Fruit fly (Drosophila melanogaster) whole organism, wandering third instar larva: ENCODE data around the gene Rab19.
A peak's percentile ranks its signal among the peaks of the same experiment; 100 is the strongest.

Source experiments
- Abd-B ChIP-seq: fragments of >200 bp; optimal IDR thresholded peaks from 2 replicates; lab custom pipeline; 2017; ENCODE audit warnings: missing biosample characterization, missing genetic modification characterization
- CG32264 ChIP-seq: fragments of 200-800 bp; sonication (Bioruptor generic); optimal IDR thresholded peaks from 2 replicates; lab custom pipeline; 2016; ENCODE audit warnings: missing biosample characterization, missing genetic modification characterization
- CG9705 ChIP-seq: fragments of 200-800 bp; sonication (Bioruptor generic); optimal IDR thresholded peaks from 2 replicates; lab custom pipeline; 2018; ENCODE audit warnings: missing biosample characterization, mild to moderate bottlenecking, missing genetic modification characterization
- CrebA ChIP-seq: fragments of 200-800 bp; sonication (Bioruptor generic); optimal IDR thresholded peaks from 2 replicates; lab custom pipeline; 2016; ENCODE audit warnings: missing biosample characterization, mild to moderate bottlenecking, missing genetic modification characterization, borderline replicate concordance
- Dfd ChIP-seq: fragments of >200 bp; optimal IDR thresholded peaks from 2 replicates; lab custom pipeline; 2017; ENCODE audit warnings: missing biosample characterization, missing genetic modification characterization
- Dif ChIP-seq: fragments of 200-275, 200-300 bp; sonication (Bioruptor generic); optimal IDR thresholded peaks from 2 replicates; lab custom pipeline; 2018; ENCODE audit warnings: missing biosample characterization, missing genetic modification characterization; ENCODE audit not compliant: partially characterized antibody
- GATAd ChIP-seq: sonication (Bioruptor generic); optimal IDR thresholded peaks from 2 replicates; lab custom pipeline; 2016; ENCODE audit warnings: missing biosample characterization, missing genetic modification characterization
- HLH106 ChIP-seq: fragments of 200-800 bp; optimal IDR thresholded peaks from 3 replicates; lab custom pipeline; 2019; ENCODE audit warnings: missing biosample characterization, mild to moderate bottlenecking, missing genetic modification characterization, moderate library complexity
- Hnf4 ChIP-seq: fragments of 200-800 bp; sonication (Bioruptor generic); optimal IDR thresholded peaks from 2 replicates; lab custom pipeline; 2016; ENCODE audit warnings: missing biosample characterization, mild to moderate bottlenecking, missing genetic modification characterization
- Hr78 ChIP-seq: fragments of >200 bp; optimal IDR thresholded peaks from 2 replicates; lab custom pipeline; 2017; ENCODE audit warnings: missing biosample characterization, missing genetic modification characterization
- Hr83 ChIP-seq: fragments of 200-300 bp; sonication (Bioruptor generic); optimal IDR thresholded peaks from 2 replicates; lab custom pipeline; 2016; ENCODE audit warnings: missing biosample characterization, mild to moderate bottlenecking, missing genetic modification characterization, moderate library complexity; ENCODE audit not compliant: poor library complexity, severe bottlenecking
- Jra ChIP-seq: sonication (Bioruptor generic); optimal IDR thresholded peaks from 2 replicates; lab custom pipeline; 2016; ENCODE audit warnings: missing biosample characterization, missing genetic modification characterization
- Myc ChIP-seq: fragments of >200 bp; optimal IDR thresholded peaks from 2 replicates; lab custom pipeline; 2017
- OdsH ChIP-seq: fragments of 200-800 bp; sonication (Bioruptor generic); optimal IDR thresholded peaks from 2 replicates; lab custom pipeline; 2016; ENCODE audit warnings: missing biosample characterization, mild to moderate bottlenecking, missing genetic modification characterization
- Rel ChIP-seq, 2 experiments: fragments of 200-800 bp; sonication (Bioruptor generic) in 1 of 2; optimal IDR thresholded peaks; 2 replicates in 1 of 2; 3 replicates in 1 of 2; lab custom pipeline; 2016 to 2019; ENCODE audit warnings: mild to moderate bottlenecking in 2 of 2, missing biosample characterization in 2 of 2, missing genetic modification characterization in 2 of 2, moderate library complexity in 1 of 2
- Sp1 ChIP-seq: fragments of 200-800 bp; sonication (Bioruptor generic); optimal IDR thresholded peaks from 3 replicates; lab custom pipeline; 2019; ENCODE audit warnings: missing biosample characterization, mild to moderate bottlenecking, missing genetic modification characterization, moderate library complexity
- Vsx2 ChIP-seq: fragments of 200-300, 225-300 bp; sonication (Bioruptor generic); optimal IDR thresholded peaks from 2 replicates; lab custom pipeline; 2018; ENCODE audit warnings: missing biosample characterization, missing genetic modification characterization; ENCODE audit not compliant: partially characterized antibody
- br ChIP-seq: fragments of 200-800 bp; sonication (Bioruptor generic); optimal IDR thresholded peaks from 2 replicates; lab custom pipeline; 2016; ENCODE audit warnings: missing biosample characterization, missing genetic modification characterization
- brk ChIP-seq: fragments of 200-800 bp; sonication (Bioruptor generic); optimal IDR thresholded peaks from 2 replicates; lab custom pipeline; 2016; ENCODE audit warnings: missing biosample characterization, mild to moderate bottlenecking, missing genetic modification characterization
- dl ChIP-seq, 2 experiments: fragments of 175-275, 200-275 bp in 1 of 2; fragments of 200-275 bp in 1 of 2; sonication (Bioruptor generic); optimal IDR thresholded peaks; lab custom pipeline; 2018; ENCODE audit warnings: mild to moderate bottlenecking in 2 of 2, missing biosample characterization in 2 of 2, missing genetic modification characterization in 2 of 2, moderate library complexity in 2 of 2; ENCODE audit not compliant: partially characterized antibody in 2 of 2, insufficient read depth in 1 of 2
- dmrt93B ChIP-seq: fragments of 200-800 bp; sonication (Bioruptor generic); optimal IDR thresholded peaks from 2 replicates; lab custom pipeline; 2018; ENCODE audit warnings: missing biosample characterization, mild to moderate bottlenecking, missing genetic modification characterization
- dsf ChIP-seq: sonication (Bioruptor generic); optimal IDR thresholded peaks from 2 replicates; lab custom pipeline; 2016; ENCODE audit warnings: missing biosample characterization, missing genetic modification characterization, borderline replicate concordance
- ey ChIP-seq: fragments of 200-800 bp; sonication (Bioruptor generic); optimal IDR thresholded peaks from 2 replicates; lab custom pipeline; 2016; ENCODE audit warnings: missing biosample characterization, missing genetic modification characterization
- foxo ChIP-seq, 2 experiments: fragments of 200-800 bp; sonication (Bioruptor generic); optimal IDR thresholded peaks; 2 replicates in 1 of 2; 3 replicates in 1 of 2; lab custom pipeline; 2016 to 2017; ENCODE audit warnings: missing biosample characterization in 2 of 2, missing genetic modification characterization in 2 of 2
- fru ChIP-seq: fragments of 200-800 bp; sonication (Bioruptor generic); optimal IDR thresholded peaks from 3 replicates; lab custom pipeline; 2016; ENCODE audit warnings: missing biosample characterization, mild to moderate bottlenecking, missing genetic modification characterization
- h ChIP-seq: fragments of 200-800 bp; sonication (Bioruptor generic); optimal IDR thresholded peaks from 3 replicates; lab custom pipeline; 2016; ENCODE audit warnings: missing biosample characterization, mild to moderate bottlenecking, missing genetic modification characterization
- jim ChIP-seq: fragments of 175-275, 200-325 bp; sonication (Bioruptor generic); optimal IDR thresholded peaks from 2 replicates; lab custom pipeline; 2016; ENCODE audit warnings: missing biosample characterization, mild to moderate bottlenecking, missing genetic modification characterization
- lola ChIP-seq: fragments of >200 bp; optimal IDR thresholded peaks from 2 replicates; lab custom pipeline; 2017; ENCODE audit warnings: missing biosample characterization, missing genetic modification characterization
- psq ChIP-seq: fragments of 200-800 bp; sonication (Bioruptor generic); optimal IDR thresholded peaks from 3 replicates; lab custom pipeline; 2017; ENCODE audit warnings: missing biosample characterization, mild to moderate bottlenecking, missing genetic modification characterization, moderate library complexity
- rgr ChIP-seq: fragments of 200-800 bp; sonication (Bioruptor generic); optimal IDR thresholded peaks from 3 replicates; lab custom pipeline; 2016; ENCODE audit warnings: missing biosample characterization, mild to moderate bottlenecking, missing genetic modification characterization
- sage ChIP-seq: fragments of 200-800 bp; sonication (Bioruptor generic); optimal IDR thresholded peaks from 2 replicates; lab custom pipeline; 2016; ENCODE audit warnings: missing biosample characterization, mild to moderate bottlenecking, missing genetic modification characterization
- sv ChIP-seq: fragments of 200-800 bp; sonication (Bioruptor generic); optimal IDR thresholded peaks from 3 replicates; lab custom pipeline; 2016; ENCODE audit warnings: missing biosample characterization, missing genetic modification characterization
- tai ChIP-seq: sonication (Bioruptor generic); optimal IDR thresholded peaks from 2 replicates; lab custom pipeline; 2016; ENCODE audit warnings: missing biosample characterization, missing genetic modification characterization
- usp ChIP-seq: fragments of >200 bp; optimal IDR thresholded peaks from 2 replicates; lab custom pipeline; 2017; ENCODE audit warnings: missing biosample characterization, missing genetic modification characterization
- woc ChIP-seq: sonication (Bioruptor generic); optimal IDR thresholded peaks from 2 replicates; lab custom pipeline; 2016; ENCODE audit warnings: missing biosample characterization, mild to moderate bottlenecking, missing genetic modification characterization

Gene Rab19

dm6 chr3L:8296941-8297340 is at the start of gene Rab19:
Rab19 (plus strand) TSS chr3L:8297018.
- no peak for TF ChIP-seq fru (GFP tag; lab: Kevin White, UChicago)
- TF ChIP-seq brk (GFP tag; lab: Kevin White, UChicago), result peak; percentile 18
- peak; percentile 40 for TF ChIP-seq Hr78 (GFP tag; lab: Kevin White, UChicago)
- no peak for TF ChIP-seq OdsH (GFP tag; lab: Kevin White, UChicago)
- TF ChIP-seq, all 38 proteins: peak for 2

dm6 chr3L:8284651-8285050 is 12.2 kb upstream of the Rab19 start:
- no peak for TF ChIP-seq Jra (GFP tag; lab: Kevin White, UChicago)
- TF ChIP-seq rgr, result peak; percentile 35
- TF ChIP-seq foxo (GFP tag; optimal IDR thresholded peaks at IDR 0.05; lab: Kevin White, UChicago), result peak in 1 of 2 experiments; percentile 49
- TF ChIP-seq Hnf4, result no peak
- peak; percentile 35 for TF ChIP-seq dmrt93B (GFP tag; lab: Kevin White, UChicago)
- no peak for TF ChIP-seq sv
- TF ChIP-seq br (GFP tag; lab: Kevin White, UChicago), result no peak
- TF ChIP-seq lola (GFP tag; lab: Kevin White, UChicago), result no peak
- peak; percentile 54 for TF ChIP-seq HLH106 (tag; lab: Kevin White, UChicago)
- TF ChIP-seq Myc (lab: Kevin White, UChicago), result no peak
- no peak for TF ChIP-seq jim (GFP tag; lab: Kevin White, UChicago)
- TF ChIP-seq Dfd (GFP tag; lab: Kevin White, UChicago), result no peak
- TF ChIP-seq fru (GFP tag; lab: Kevin White, UChicago), result peak; percentile 30
- no peak for TF ChIP-seq dsf (GFP tag; lab: Kevin White, UChicago)
- TF ChIP-seq Dif (GFP tag; lab: Kevin White, UChicago), result no peak
- TF ChIP-seq brk (GFP tag; lab: Kevin White, UChicago), result no peak
- TF ChIP-seq psq, result no peak
- TF ChIP-seq Rel (GFP tag; optimal IDR thresholded peaks at IDR 0.05; lab: Kevin White, UChicago), result no peak
- TF ChIP-seq Rel (tag; optimal IDR thresholded peaks at IDR 0.05; lab: Kevin White, UChicago), result no peak
- peak; percentile 64 for TF ChIP-seq h (GFP tag; lab: Kevin White, UChicago)
- peak; percentile 29 for TF ChIP-seq Sp1 (GFP tag; lab: Kevin White, UChicago)
- TF ChIP-seq ey (GFP tag; lab: Kevin White, UChicago), result peak; percentile 38
- TF ChIP-seq woc, result peak; percentile 12
- no peak for TF ChIP-seq Abd-B (GFP tag; lab: Kevin White, UChicago)
- TF ChIP-seq CG32264 (GFP tag; lab: Kevin White, UChicago), result no peak
- TF ChIP-seq GATAd (GFP tag; lab: Kevin White, UChicago), result no peak
- TF ChIP-seq CrebA (GFP tag; lab: Kevin White, UChicago), result no peak
- no peak for TF ChIP-seq usp (GFP tag; lab: Kevin White, UChicago)
- TF ChIP-seq tai (GFP tag; lab: Kevin White, UChicago), result no peak
- peak; percentile 20 for TF ChIP-seq OdsH (GFP tag; lab: Kevin White, UChicago)
- no peak for TF ChIP-seq CG9705 (GFP tag; lab: Kevin White, UChicago)

DNA sequence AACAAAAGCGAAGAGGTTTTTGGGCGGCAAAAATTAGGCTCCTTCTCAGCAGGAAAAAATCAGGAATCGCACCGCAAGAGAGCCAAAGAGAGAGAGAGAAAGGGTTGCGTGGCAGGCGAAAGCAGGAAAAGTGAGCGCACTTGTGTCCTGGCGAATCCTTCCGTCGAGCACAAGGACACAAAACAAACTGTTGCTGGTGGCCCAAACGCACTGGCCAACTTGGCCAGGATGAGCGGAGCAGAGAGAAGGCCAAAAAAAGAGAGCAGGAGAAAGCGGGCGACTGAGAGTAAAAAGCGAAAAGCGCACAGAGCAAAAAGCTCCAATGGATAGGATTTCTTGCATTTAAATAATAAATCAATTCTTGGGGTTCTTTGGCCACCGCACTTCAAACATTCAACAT is 11.5 kb upstream of the Rab19 start:
- TF ChIP-seq GATAd (GFP tag; lab: Kevin White, UChicago) (no peak), lola (GFP tag; lab: Kevin White, UChicago) (no peak), Vsx2 (GFP tag; lab: Kevin White, UChicago) (no peak), rgr (no peak), CG32264 (GFP tag; lab: Kevin White, UChicago) (no peak), OdsH (GFP tag; lab: Kevin White, UChicago) (no peak), woc (no peak), Hr83 (GFP tag; lab: Kevin White, UChicago) (no peak), Dfd (GFP tag; lab: Kevin White, UChicago) (no peak), usp (GFP tag; lab: Kevin White, UChicago) (no peak), dl (GFP tag; optimal IDR thresholded peaks at IDR 0.05; lab: Kevin White, UChicago; ENCODE audit: insufficient read depth in 1 of 2, partially characterized antibody in 2 of 2) (no peak), Hnf4 (no peak), foxo (GFP tag; optimal IDR thresholded peaks at IDR 0.05; lab: Kevin White, UChicago) (no peak), sage (GFP tag; lab: Kevin White, UChicago) (no peak), dmrt93B (GFP tag; lab: Kevin White, UChicago) (no peak), tai (GFP tag; lab: Kevin White, UChicago) (no peak), CG9705 (GFP tag; lab: Kevin White, UChicago) (no peak)
